Worm (Caenorhabditis elegans) whole organism, L4/young adult: Measurements from ENCODE around the gene F52H2.5.

Source experiments
- dao-5 ChIP-seq: sonication (generic microtip); optimal IDR thresholded peaks from 2 replicates; lab custom pipeline; 2016; ENCODE audit warnings: missing genotype, missing genetic modification characterization, moderate library complexity, missing compliant biosample characterization
- him-1 ChIP-seq: sonication (generic microtip); optimal IDR thresholded peaks from 2 replicates; lab custom pipeline; 2016; ENCODE audit warnings: missing genotype, missing genetic modification reagents, missing genetic modification characterization, missing compliant biosample characterization

DNA sequence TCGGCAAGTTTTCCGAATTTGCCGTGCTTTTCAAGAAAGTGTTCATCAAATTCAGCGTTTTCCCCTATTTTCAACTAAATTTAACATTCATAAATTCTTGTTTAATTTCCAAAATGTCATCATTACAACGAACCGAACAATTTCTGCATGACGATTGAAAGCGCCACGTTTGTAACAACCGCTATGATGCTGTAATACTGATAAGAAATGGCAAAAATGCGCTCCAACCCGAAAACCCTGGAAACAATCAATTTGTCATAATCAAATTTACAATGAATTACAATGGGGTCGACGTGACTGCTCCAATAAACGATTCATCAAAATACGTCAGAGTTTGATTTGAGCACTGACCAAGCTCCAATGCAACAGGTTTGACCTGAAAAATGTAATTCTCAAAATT lies 15.2 kb downstream of the F52H2.5 start:
- TF ChIP-seq dao-5 (tag; lab: Kevin White, UChicago) (no peak), him-1 (tag; lab: Kevin White, UChicago) (no peak)
